Fruit fly (Drosophila melanogaster) whole organism, wandering third instar larva: ENCODE results near the gene CG42489.

ENCODE experiments used
- CG32264 ChIP-seq: fragments of 200-800 bp; sonication (Bioruptor generic); optimal IDR thresholded peaks from 2 replicates; lab custom pipeline; 2016; ENCODE audit warnings: missing biosample characterization, missing genetic modification characterization
- CG9705 ChIP-seq: fragments of 200-800 bp; sonication (Bioruptor generic); optimal IDR thresholded peaks from 2 replicates; lab custom pipeline; 2018; ENCODE audit warnings: missing biosample characterization, mild to moderate bottlenecking, missing genetic modification characterization
- CrebA ChIP-seq: fragments of 200-800 bp; sonication (Bioruptor generic); optimal IDR thresholded peaks from 2 replicates; lab custom pipeline; 2016; ENCODE audit warnings: missing biosample characterization, mild to moderate bottlenecking, missing genetic modification characterization, borderline replicate concordance
- Hr78 ChIP-seq: fragments of >200 bp; optimal IDR thresholded peaks from 2 replicates; lab custom pipeline; 2017; ENCODE audit warnings: missing biosample characterization, missing genetic modification characterization
- Mio ChIP-seq: sonication (Bioruptor generic); optimal IDR thresholded peaks from 2 replicates; lab custom pipeline; 2016; ENCODE audit warnings: missing biosample characterization, missing genetic modification characterization
- Myc ChIP-seq: fragments of >200 bp; optimal IDR thresholded peaks from 2 replicates; lab custom pipeline; 2017
- br ChIP-seq: fragments of 200-800 bp; sonication (Bioruptor generic); optimal IDR thresholded peaks from 2 replicates; lab custom pipeline; 2016; ENCODE audit warnings: missing biosample characterization, missing genetic modification characterization
- brk ChIP-seq: fragments of 200-800 bp; sonication (Bioruptor generic); optimal IDR thresholded peaks from 2 replicates; lab custom pipeline; 2016; ENCODE audit warnings: missing biosample characterization, mild to moderate bottlenecking, missing genetic modification characterization
- dsf ChIP-seq: sonication (Bioruptor generic); optimal IDR thresholded peaks from 2 replicates; lab custom pipeline; 2016; ENCODE audit warnings: missing biosample characterization, missing genetic modification characterization, borderline replicate concordance
- psq ChIP-seq: fragments of 200-800 bp; sonication (Bioruptor generic); optimal IDR thresholded peaks from 3 replicates; lab custom pipeline; 2017; ENCODE audit warnings: missing biosample characterization, mild to moderate bottlenecking, missing genetic modification characterization, moderate library complexity

DNA sequence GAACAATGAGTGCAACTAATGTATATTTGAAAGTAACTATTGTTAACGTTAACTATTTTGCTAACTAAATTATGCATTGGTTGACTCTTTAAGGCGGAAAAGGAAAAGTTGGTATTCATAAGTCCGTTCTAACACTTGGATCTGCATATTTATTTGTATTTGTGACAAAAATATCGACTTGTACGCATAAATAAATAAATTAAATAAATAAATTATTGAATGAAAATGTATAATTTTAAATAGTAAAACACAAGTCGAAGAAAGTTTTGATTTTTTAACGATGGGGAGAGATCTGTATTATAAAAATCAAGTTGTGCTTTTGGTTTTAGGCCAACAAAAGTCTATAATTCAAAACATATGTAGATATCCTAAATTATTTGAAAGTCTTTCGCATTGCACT, 13.0 kb upstream of the CG42489 start, which contains the start of gene CG8036:
- TF ChIP-seq dsf (GFP tag; lab: Kevin White, UChicago): no peak
- TF ChIP-seq Myc (lab: Kevin White, UChicago): no peak
- TF ChIP-seq Hr78 (GFP tag; lab: Kevin White, UChicago): no peak
- TF ChIP-seq Mio (GFP tag; lab: Kevin White, UChicago): no peak
- TF ChIP-seq CG32264 (GFP tag; lab: Kevin White, UChicago): no peak
- TF ChIP-seq psq (GFP tag; lab: Kevin White, UChicago): no peak
- no peak for TF ChIP-seq br (GFP tag; lab: Kevin White, UChicago)
- TF ChIP-seq CrebA: no peak
- no peak for TF ChIP-seq CG9705 (GFP tag; lab: Kevin White, UChicago)
- no peak for TF ChIP-seq brk (GFP tag; lab: Kevin White, UChicago)
